Fruit fly (Drosophila melanogaster) whole organism, embryonic: ENCODE data around the gene Cyt-c1.

Experiments
- Antp ChIP-seq: fragments of 200-800 bp; sonication (Bioruptor generic); optimal IDR thresholded peaks from 3 replicates; lab custom pipeline; 2016; ENCODE audit warnings: missing biosample characterization, missing genetic modification characterization
- Atf6 ChIP-seq: fragments of 200-800 bp; sonication (Bioruptor generic); IDR thresholded peaks from 2 replicates; pipeline ENCODE4 v1.3.6; 2022; ENCODE audit warnings: missing biosample characterization, missing genetic modification characterization
- CG10147 ChIP-seq: fragments of 200-800 bp; sonication (Bioruptor generic); optimal IDR thresholded peaks from 2 replicates; lab custom pipeline; 2019; ENCODE audit warnings: missing biosample characterization, mild to moderate bottlenecking, missing genetic modification characterization, moderate library complexity
- CG10462 ChIP-seq: fragments of 200-800 bp; sonication (Bioruptor generic); optimal IDR thresholded peaks from 2 replicates; lab custom pipeline; 2016; ENCODE audit warnings: missing biosample characterization, missing genetic modification characterization
- CG10543 ChIP-seq: fragments of 200-800 bp; sonication (Bioruptor generic); optimal IDR thresholded peaks from 3 replicates; lab custom pipeline; 2017; ENCODE audit warnings: missing biosample characterization, mild to moderate bottlenecking, missing genetic modification characterization, moderate library complexity
- CG12769 ChIP-seq: fragments of 200-800 bp; sonication (Bioruptor generic); optimal IDR thresholded peaks from 2 replicates; lab custom pipeline; 2019; ENCODE audit warnings: missing biosample characterization, mild to moderate bottlenecking, missing genetic modification characterization, moderate library complexity
- CG13424 ChIP-seq: fragments of 200-800 bp; sonication (Bioruptor generic); optimal IDR thresholded peaks from 2 replicates; lab custom pipeline; 2019; ENCODE audit warnings: missing biosample characterization, mild to moderate bottlenecking, missing genetic modification characterization, moderate library complexity
- CG14014 ChIP-seq: fragments of 200-800 bp; sonication (Bioruptor generic); IDR thresholded peaks from 2 replicates; pipeline ENCODE4 v1.3.6; 2022; ENCODE audit warnings: missing biosample characterization, missing genetic modification characterization
- CG16813 ChIP-seq: fragments of 200-800 bp; sonication (Bioruptor generic); IDR thresholded peaks from 3 replicates; pipeline ENCODE4 v1.3.6; 2022; ENCODE audit warnings: missing biosample characterization, missing genetic modification characterization; ENCODE audit not compliant: partially characterized antibody
- CG17186 ChIP-seq: fragments of 200-800 bp; sonication (Bioruptor generic); optimal IDR thresholded peaks from 3 replicates; lab custom pipeline; 2017; ENCODE audit warnings: missing biosample characterization, missing genetic modification reagents, missing genetic modification characterization
- CG17361 ChIP-seq: fragments of 200-800 bp; sonication (Bioruptor generic); IDR thresholded peaks from 3 replicates; pipeline ENCODE4 v1.3.6; 2022; ENCODE audit warnings: missing biosample characterization, missing genetic modification characterization
- CG18011 ChIP-seq: fragments of 200-800 bp; sonication (Bioruptor generic); optimal IDR thresholded peaks from 2 replicates; lab custom pipeline; 2017; ENCODE audit warnings: missing biosample characterization, missing genetic modification characterization, mild to moderate bottlenecking, moderate library complexity, missing genotype
- CG18764 ChIP-seq: fragments of 200-800 bp; sonication (Bioruptor generic); optimal IDR thresholded peaks from 3 replicates; lab custom pipeline; 2016; ENCODE audit warnings: missing biosample characterization, missing genetic modification characterization
- CG31224 ChIP-seq: fragments of 200-800 bp; sonication (Bioruptor generic); IDR thresholded peaks from 2 replicates; pipeline ENCODE4 v1.3.6; 2022; ENCODE audit warnings: missing biosample characterization, missing genetic modification characterization
- CG32767 ChIP-seq: fragments of 200-800 bp; sonication (Bioruptor generic); IDR thresholded peaks from 2 replicates; pipeline ENCODE4 v1.3.6; 2022; ENCODE audit warnings: missing biosample characterization, missing genetic modification characterization
- CG4707 ChIP-seq: fragments of 200-800 bp; sonication (Bioruptor generic); optimal IDR thresholded peaks from 2 replicates; lab custom pipeline; 2018; ENCODE audit warnings: missing biosample characterization, mild to moderate bottlenecking, missing genetic modification characterization, moderate library complexity
- CG6683 ChIP-seq: fragments of 200-800 bp; sonication (Bioruptor generic); optimal IDR thresholded peaks from 2 replicates; lab custom pipeline; 2017; ENCODE audit warnings: missing biosample characterization, mild to moderate bottlenecking, missing genetic modification characterization, missing genetic modification reagents
- CG8281 ChIP-seq: fragments of 200-800 bp; sonication (Bioruptor generic); optimal IDR thresholded peaks from 2 replicates; lab custom pipeline; 2018; ENCODE audit warnings: missing biosample characterization, mild to moderate bottlenecking, missing genetic modification characterization, moderate library complexity
- CG9817 ChIP-seq: fragments of 200-800 bp; sonication (Bioruptor generic); optimal IDR thresholded peaks from 2 replicates; lab custom pipeline; 2018; ENCODE audit warnings: missing biosample characterization, mild to moderate bottlenecking, missing genetic modification characterization, moderate library complexity
- D19A ChIP-seq: fragments of 200-800 bp; optimal IDR thresholded peaks from 3 replicates; lab custom pipeline; 2019; ENCODE audit warnings: missing biosample characterization, mild to moderate bottlenecking, missing genetic modification characterization, moderate library complexity
- Dad ChIP-seq: fragments of 200-800 bp; sonication (Bioruptor generic); optimal IDR thresholded peaks from 3 replicates; lab custom pipeline; 2016; ENCODE audit warnings: missing biosample characterization, missing genetic modification characterization
- E2f1 ChIP-seq: fragments of 200-800 bp; sonication (Bioruptor generic); IDR thresholded peaks from 2 replicates; pipeline ENCODE4 v1.3.6; 2022; ENCODE audit warnings: missing biosample characterization, missing genetic modification characterization
- Gsc ChIP-seq: fragments of 200-800 bp; sonication (Bioruptor generic); IDR thresholded peaks from 2 replicates; pipeline ENCODE4 v1.3.6; 2022; ENCODE audit warnings: missing biosample characterization, missing genetic modification characterization
- H15 ChIP-seq: fragments of 200-800 bp; sonication (Bioruptor generic); IDR thresholded peaks from 3 replicates; pipeline ENCODE4 v1.3.6; 2022; ENCODE audit warnings: missing biosample characterization, missing genetic modification characterization
- HHEX ChIP-seq: fragments of 200-800 bp; sonication (Bioruptor generic); optimal IDR thresholded peaks from 3 replicates; lab custom pipeline; 2017; ENCODE audit warnings: missing biosample characterization, mild to moderate bottlenecking, missing genetic modification characterization, missing genetic modification reagents
- HLHmδ ChIP-seq: fragments of 200-800 bp; sonication (Bioruptor generic); optimal IDR thresholded peaks from 2 replicates; lab custom pipeline; 2018; ENCODE audit warnings: missing biosample characterization, mild to moderate bottlenecking, missing genetic modification characterization, moderate library complexity
- Hsf ChIP-seq: fragments of 200-800 bp; sonication (Bioruptor generic); optimal IDR thresholded peaks from 3 replicates; lab custom pipeline; 2016; ENCODE audit warnings: missing biosample characterization, missing genetic modification characterization
- Kr ChIP-seq: fragments of 200-800 bp; sonication (Bioruptor generic); optimal IDR thresholded peaks from 2 replicates; lab custom pipeline; 2017; ENCODE audit warnings: missing biosample characterization, mild to moderate bottlenecking, missing genetic modification characterization
- MESR4 ChIP-seq: fragments of 200-800 bp; sonication (Bioruptor generic); optimal IDR thresholded peaks from 2 replicates; lab custom pipeline; 2018; ENCODE audit warnings: missing biosample characterization, mild to moderate bottlenecking, missing genetic modification characterization, moderate library complexity
- Max ChIP-seq: fragments of 200-800 bp; sonication (Bioruptor generic); optimal IDR thresholded peaks from 2 replicates; lab custom pipeline; 2016; ENCODE audit warnings: missing biosample characterization, mild to moderate bottlenecking, missing genetic modification characterization
- ac ChIP-seq: fragments of 200-800 bp; sonication (Bioruptor generic); optimal IDR thresholded peaks from 3 replicates; lab custom pipeline; 2017; ENCODE audit warnings: missing biosample characterization, mild to moderate bottlenecking, missing genetic modification characterization
- ase ChIP-seq: fragments of 200-800 bp; sonication (Bioruptor generic); IDR thresholded peaks from 3 replicates; pipeline ENCODE4 v1.3.6; 2022; ENCODE audit warnings: missing biosample characterization, missing genetic modification characterization
- cad ChIP-seq: fragments of >200 bp; optimal IDR thresholded peaks from 2 replicates; lab custom pipeline; 2017; ENCODE audit warnings: missing biosample characterization, missing genetic modification characterization
- cato ChIP-seq: fragments of 200-800 bp; sonication (Bioruptor generic); optimal IDR thresholded peaks from 2 replicates; lab custom pipeline; 2016; ENCODE audit warnings: missing biosample characterization, missing genetic modification characterization, borderline replicate concordance
- chinmo ChIP-seq: fragments of 200-800 bp; sonication (Bioruptor generic); IDR thresholded peaks from 4 replicates; pipeline ENCODE4 v1.3.6; 2022; ENCODE audit warnings: missing biosample characterization, missing genetic modification characterization; ENCODE audit not compliant: partially characterized antibody
- ewg ChIP-seq: fragments of 200-800 bp; sonication (Bioruptor generic); optimal IDR thresholded peaks from 3 replicates; lab custom pipeline; 2017; ENCODE audit warnings: mild to moderate bottlenecking, missing biosample characterization, missing genetic modification reagents, missing genetic modification characterization
- gcm ChIP-seq: fragments of 200-800 bp; sonication (Bioruptor generic); optimal IDR thresholded peaks from 2 replicates; lab custom pipeline; 2019; ENCODE audit warnings: missing biosample characterization, mild to moderate bottlenecking, missing genetic modification characterization, moderate library complexity
- h ChIP-seq: fragments of >200 bp; optimal IDR thresholded peaks from 2 replicates; lab custom pipeline; 2017
- ind ChIP-seq: fragments of 200-800 bp; sonication (Bioruptor generic); optimal IDR thresholded peaks from 3 replicates; lab custom pipeline; 2016; ENCODE audit warnings: missing biosample characterization, missing genetic modification characterization
- jing ChIP-seq: fragments of 200-800 bp; sonication (Bioruptor generic); optimal IDR thresholded peaks from 2 replicates; lab custom pipeline; 2018; ENCODE audit warnings: missing biosample characterization, mild to moderate bottlenecking, missing genetic modification characterization
- mld ChIP-seq: fragments of 200-800 bp; sonication (Bioruptor generic); IDR thresholded peaks from 3 replicates; pipeline ENCODE4 v1.3.6; 2022; ENCODE audit warnings: missing biosample characterization, missing genetic modification characterization; ENCODE audit not compliant: partially characterized antibody
- nom ChIP-seq: fragments of 200-800 bp; sonication (Bioruptor generic); optimal IDR thresholded peaks from 2 replicates; lab custom pipeline; 2017; ENCODE audit warnings: missing biosample characterization, missing genetic modification characterization, mild to moderate bottlenecking, moderate library complexity, missing genetic modification reagents
- org-1 ChIP-seq: fragments of 200-800 bp; sonication (Bioruptor generic); optimal IDR thresholded peaks from 2 replicates; lab custom pipeline; 2017; ENCODE audit warnings: missing biosample characterization, missing genetic modification characterization
- pzg ChIP-seq: fragments of 200-800 bp; sonication (Bioruptor generic); optimal IDR thresholded peaks from 3 replicates; lab custom pipeline; 2018; ENCODE audit warnings: missing biosample characterization, mild to moderate bottlenecking, missing genetic modification characterization, moderate library complexity
- repo ChIP-seq: fragments of 200-800 bp; sonication (Bioruptor generic); optimal IDR thresholded peaks from 2 replicates; lab custom pipeline; 2016; ENCODE audit warnings: missing biosample characterization, missing genetic modification characterization
- sc ChIP-seq, 3 experiments: fragments of >200 bp in 2 of 3; fragments of 200-800 bp in 1 of 3; sonication (Bioruptor generic) in 1 of 3; optimal IDR thresholded peaks; 2 replicates in 2 of 3; 3 replicates in 1 of 3; lab custom pipeline; 2017; ENCODE audit warnings: mild to moderate bottlenecking in 1 of 3, missing biosample characterization in 1 of 3, missing genetic modification characterization in 1 of 3, missing genetic modification reagents in 1 of 3
- sima ChIP-seq: fragments of 200-800 bp; sonication (Bioruptor generic); optimal IDR thresholded peaks from 2 replicates; lab custom pipeline; 2016; ENCODE audit warnings: missing biosample characterization, missing genetic modification characterization
- stc ChIP-seq: fragments of 200-800 bp; sonication (Bioruptor generic); IDR thresholded peaks from 2 replicates; pipeline ENCODE4 v1.3.6; 2022; ENCODE audit warnings: missing biosample characterization, missing genetic modification characterization
- tap ChIP-seq: fragments of 200-800 bp; optimal IDR thresholded peaks from 3 replicates; lab custom pipeline; 2019; ENCODE audit warnings: missing biosample characterization, mild to moderate bottlenecking, missing genetic modification characterization, moderate library complexity
- vvl ChIP-seq: fragments of 200-800 bp; sonication (Bioruptor generic); IDR thresholded peaks from 2 replicates; pipeline ENCODE4 v1.3.6; 2022; ENCODE audit warnings: missing biosample characterization, missing genetic modification characterization

Gene Cyt-c1

DNA sequence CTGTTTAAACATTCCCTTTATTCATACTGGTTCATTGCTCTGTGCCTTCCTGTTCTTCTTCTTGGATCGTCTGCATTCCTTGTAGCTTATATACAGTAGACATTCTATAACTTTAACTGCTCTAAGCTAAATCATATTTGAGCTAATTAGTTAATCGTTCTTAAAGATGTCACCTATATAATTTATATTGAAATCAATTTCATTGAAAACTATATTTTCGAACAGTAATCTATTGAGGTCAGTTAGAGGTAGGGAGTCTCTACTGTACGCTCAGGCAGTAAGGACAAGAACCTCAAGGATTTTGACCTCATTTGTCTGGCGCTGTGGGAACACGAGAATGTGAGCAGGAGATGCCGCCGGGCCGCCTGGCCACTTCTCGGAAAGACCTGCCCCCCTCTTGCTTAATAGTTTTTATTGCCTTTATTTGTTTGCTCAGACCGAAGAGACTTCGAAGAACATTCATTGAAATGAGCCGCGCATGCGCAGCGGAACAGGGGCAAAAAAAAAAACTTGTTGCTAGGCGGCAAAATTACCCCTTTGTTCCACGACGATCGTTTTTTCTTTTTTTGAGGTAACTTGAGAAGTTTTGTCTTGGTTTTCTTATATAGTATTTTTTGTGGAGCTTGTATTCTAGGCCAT, 7.2 kb upstream of the Cyt-c1 start (continued):
- TF ChIP-seq pzg (GFP tag; lab: Kevin White, UChicago), result no peak
- no peak for TF ChIP-seq chinmo
- no peak for TF ChIP-seq h (lab: Kevin White, UChicago)
- TF ChIP-seq Gsc, result no peak
- no peak for TF ChIP-seq E2f1
- TF ChIP-seq stc (GFP tag; lab: Robert Waterston, UW), result no peak
- TF ChIP-seq Kr (GFP tag; lab: Kevin White, UChicago), result no peak
- peak; percentile 91 for TF ChIP-seq nom (GFP tag; lab: Kevin White, UChicago)
- no peak for TF ChIP-seq org-1 (GFP tag; lab: Kevin White, UChicago)
- no peak for TF ChIP-seq CG4707
- TF ChIP-seq CG10543 (GFP tag; lab: Kevin White, UChicago), result no peak
- TF ChIP-seq CG8281 (tag; lab: Kevin White, UChicago), result no peak
- no peak for TF ChIP-seq jing (GFP tag; lab: Kevin White, UChicago)
- no peak for TF ChIP-seq Max (GFP tag; lab: Kevin White, UChicago)
- no peak for TF ChIP-seq HLHmδ
- TF ChIP-seq CG16813 (GFP tag; lab: Robert Waterston, UW), result no peak
- 0 out of 2 replicates have a peak, but pooled peaks have one; percentile 31 for TF ChIP-seq vvl
- no peak for TF ChIP-seq cato (GFP tag; lab: Kevin White, UChicago)
- no peak for TF ChIP-seq CG12769 (tag; lab: Kevin White, UChicago)
- TF ChIP-seq Atf6, result no peak
- no peak for TF ChIP-seq sc (optimal IDR thresholded peaks at IDR 0.05; lab: Kevin White, UChicago)
- no peak for TF ChIP-seq sc (GFP tag; optimal IDR thresholded peaks at IDR 0.05; lab: Kevin White, UChicago)
- peak; percentile 23 for TF ChIP-seq ac (GFP tag; lab: Kevin White, UChicago)
- TF ChIP-seq gcm (GFP tag; lab: Kevin White, UChicago), result no peak
- TF ChIP-seq Dad, result no peak
- no peak for TF ChIP-seq CG32767
- TF ChIP-seq cad, result peak; percentile 8
- no peak for TF ChIP-seq CG17186 (GFP tag; lab: Kevin White, UChicago)
- TF ChIP-seq CG10462 (GFP tag; lab: Kevin White, UChicago), result no peak
- no peak for TF ChIP-seq CG6683 (GFP tag; lab: Kevin White, UChicago)
- no peak for TF ChIP-seq sima
- no peak for TF ChIP-seq HHEX
- no peak for TF ChIP-seq Hsf (GFP tag; lab: Kevin White, UChicago)
- no peak for TF ChIP-seq CG9817
- no peak for TF ChIP-seq repo (GFP tag; lab: Kevin White, UChicago)
- TF ChIP-seq CG10147 (GFP tag; lab: Kevin White, UChicago), result no peak
- TF ChIP-seq CG14014, result no peak
- no peak for TF ChIP-seq MESR4 (GFP tag; lab: Kevin White, UChicago)
- no peak for TF ChIP-seq mld (GFP tag; lab: Robert Waterston, UW)
- TF ChIP-seq D19A, result peak; percentile 50
- no peak for TF ChIP-seq CG13424 (tag; lab: Kevin White, UChicago)
- TF ChIP-seq ase (GFP tag; lab: Robert Waterston, UW), result peak; percentile 49; the same call in 1 of the 3 replicates
- TF ChIP-seq Antp (GFP tag; lab: Kevin White, UChicago), result no peak
- TF ChIP-seq CG18764 (GFP tag; lab: Kevin White, UChicago), result no peak
- peak; percentile 51; the same call in 1 of the 3 replicates for TF ChIP-seq CG17361 (GFP tag; lab: Robert Waterston, UW)
- peak; percentile 27 for TF ChIP-seq ind (GFP tag; lab: Kevin White, UChicago)
- TF ChIP-seq H15 (GFP tag; lab: Robert Waterston, UW), result no peak
- no peak for TF ChIP-seq CG31224
- no peak for TF ChIP-seq tap (tag; lab: Kevin White, UChicago)
- no peak for TF ChIP-seq ewg (GFP tag; lab: Kevin White, UChicago)
- TF ChIP-seq CG18011 (GFP tag; lab: Kevin White, UChicago), result no peak
